Fruit fly (Drosophila melanogaster) whole organism, embryonic: ENCODE measurements around the gene CG8097.

Experiments
- Aef1 ChIP-seq: fragments of 200-800 bp; sonication (Bioruptor generic); IDR thresholded peaks from 3 replicates; pipeline ENCODE4 v1.3.6; 2022; ENCODE audit warnings: missing biosample characterization, missing genetic modification characterization
- Blimp-1 ChIP-seq: fragments of 200-800 bp; sonication (Bioruptor generic); optimal IDR thresholded peaks from 3 replicates; lab custom pipeline; 2018; ENCODE audit warnings: missing biosample characterization, missing genetic modification characterization, mild to moderate bottlenecking, moderate library complexity, missing genetic modification reagents
- CG10431 ChIP-seq: fragments of 200-800 bp; sonication (Bioruptor generic); optimal IDR thresholded peaks from 3 replicates; lab custom pipeline; 2018; ENCODE audit warnings: missing biosample characterization, mild to moderate bottlenecking, missing genetic modification characterization
- CG12659 ChIP-seq: fragments of 200-800 bp; sonication (Bioruptor generic); optimal IDR thresholded peaks from 3 replicates; lab custom pipeline; 2017; ENCODE audit warnings: mild to moderate bottlenecking, missing biosample characterization, missing genetic modification reagents, missing genetic modification characterization
- CG12744 ChIP-seq: fragments of 200-800 bp; sonication (Bioruptor generic); optimal IDR thresholded peaks from 2 replicates; lab custom pipeline; 2016; ENCODE audit warnings: missing biosample characterization, missing genetic modification characterization
- CG15514 ChIP-seq: fragments of 200-800 bp; sonication (Bioruptor generic); optimal IDR thresholded peaks from 3 replicates; lab custom pipeline; 2017; ENCODE audit warnings: missing biosample characterization, missing genetic modification characterization, mild to moderate bottlenecking, moderate library complexity, missing genetic modification reagents
- CG1602 ChIP-seq: fragments of 200-800 bp; sonication (Bioruptor generic); optimal IDR thresholded peaks from 3 replicates; lab custom pipeline; 2016; ENCODE audit warnings: missing biosample characterization, missing genetic modification characterization
- CG16815 ChIP-seq: fragments of 200-800 bp; sonication (Bioruptor generic); optimal IDR thresholded peaks from 3 replicates; lab custom pipeline; 2017; ENCODE audit warnings: missing biosample characterization, mild to moderate bottlenecking, missing genetic modification characterization
- CG17186 ChIP-seq: fragments of 200-800 bp; sonication (Bioruptor generic); optimal IDR thresholded peaks from 3 replicates; lab custom pipeline; 2017; ENCODE audit warnings: missing biosample characterization, missing genetic modification reagents, missing genetic modification characterization
- CG17568 ChIP-seq: fragments of 200-800 bp; sonication (Bioruptor generic); optimal IDR thresholded peaks from 2 replicates; lab custom pipeline; 2018; ENCODE audit warnings: missing biosample characterization, mild to moderate bottlenecking, missing genetic modification characterization, moderate library complexity
- CG17612 ChIP-seq: fragments of 200-800 bp; sonication (Bioruptor generic); IDR thresholded peaks from 2 replicates; pipeline ENCODE4 v1.3.6; 2022; ENCODE audit warnings: missing biosample characterization, missing genetic modification characterization
- CG2678 ChIP-seq: fragments of 200-800 bp; sonication (Bioruptor generic); optimal IDR thresholded peaks from 3 replicates; lab custom pipeline; 2019; ENCODE audit warnings: missing biosample characterization, mild to moderate bottlenecking, missing genetic modification characterization, moderate library complexity
- CG2712 ChIP-seq: fragments of 200-800 bp; optimal IDR thresholded peaks from 3 replicates; lab custom pipeline; 2019; ENCODE audit warnings: missing biosample characterization, mild to moderate bottlenecking, missing genetic modification characterization, moderate library complexity
- CG2875 ChIP-seq: fragments of 200-800 bp; sonication (Bioruptor generic); optimal IDR thresholded peaks from 2 replicates; lab custom pipeline; 2017; ENCODE audit warnings: missing biosample characterization, mild to moderate bottlenecking, missing genetic modification characterization, missing genetic modification reagents
- CG32532 ChIP-seq: fragments of 200-800 bp; sonication (Bioruptor generic); IDR thresholded peaks from 2 replicates; pipeline ENCODE4 v1.3.6; 2022; ENCODE audit warnings: missing biosample characterization, missing genetic modification characterization
- CG34422 ChIP-seq: fragments of 200-800 bp; sonication (Bioruptor generic); IDR thresholded peaks from 3 replicates; pipeline ENCODE4 v1.3.6; 2022; ENCODE audit warnings: missing biosample characterization, missing genetic modification characterization
- CG4328 ChIP-seq: fragments of 200-800 bp; sonication (Bioruptor generic); optimal IDR thresholded peaks from 3 replicates; lab custom pipeline; 2017; ENCODE audit warnings: missing biosample characterization, missing genetic modification reagents, missing genetic modification characterization
- CG4424 ChIP-seq: fragments of 200-800 bp; sonication (Bioruptor generic); optimal IDR thresholded peaks from 3 replicates; lab custom pipeline; 2016; ENCODE audit warnings: missing biosample characterization, missing genetic modification characterization
- CG6765 ChIP-seq: fragments of 200-800 bp; sonication (Bioruptor generic); optimal IDR thresholded peaks from 3 replicates; lab custom pipeline; 2017; ENCODE audit warnings: missing biosample characterization, mild to moderate bottlenecking, missing genetic modification characterization
- CG7271 ChIP-seq: fragments of 200-800 bp; sonication (Bioruptor generic); optimal IDR thresholded peaks from 2 replicates; lab custom pipeline; 2018; ENCODE audit warnings: missing biosample characterization, mild to moderate bottlenecking, missing genetic modification characterization, moderate library complexity
- CG9797 ChIP-seq: fragments of 200-800 bp; sonication (Bioruptor generic); optimal IDR thresholded peaks from 3 replicates; lab custom pipeline; 2018; ENCODE audit warnings: missing biosample characterization, mild to moderate bottlenecking, missing genetic modification characterization
- CkIIα-i1 ChIP-seq: fragments of 200-800 bp; sonication (Bioruptor generic); IDR thresholded peaks from 2 replicates; pipeline ENCODE4 v1.3.6; 2022; ENCODE audit warnings: missing biosample characterization, missing genetic modification characterization
- Dp ChIP-seq: fragments of 200-800 bp; sonication (Bioruptor generic); optimal IDR thresholded peaks from 2 replicates; lab custom pipeline; 2018; ENCODE audit warnings: missing biosample characterization, mild to moderate bottlenecking, missing genetic modification characterization, moderate library complexity
- Hmr ChIP-seq: fragments of 200-800 bp; sonication (Bioruptor generic); optimal IDR thresholded peaks from 3 replicates; lab custom pipeline; 2017; ENCODE audit warnings: mild to moderate bottlenecking, missing biosample characterization, missing genetic modification reagents, missing genetic modification characterization
- Hr3 ChIP-seq: fragments of 200-800 bp; sonication (Bioruptor generic); optimal IDR thresholded peaks from 3 replicates; lab custom pipeline; 2016; ENCODE audit warnings: missing biosample characterization, missing genetic modification characterization
- Jarid2 ChIP-seq: fragments of 200-800 bp; sonication (Bioruptor generic); optimal IDR thresholded peaks from 3 replicates; lab custom pipeline; 2017; ENCODE audit warnings: mild to moderate bottlenecking, missing biosample characterization, missing genetic modification reagents, missing genetic modification characterization
- Kr ChIP-seq: fragments of 200-800 bp; sonication (Bioruptor generic); optimal IDR thresholded peaks from 2 replicates; lab custom pipeline; 2017; ENCODE audit warnings: missing biosample characterization, mild to moderate bottlenecking, missing genetic modification characterization
- Mes4 ChIP-seq: fragments of 200-800 bp; sonication (Bioruptor generic); optimal IDR thresholded peaks from 2 replicates; lab custom pipeline; 2016; ENCODE audit warnings: missing biosample characterization, missing genetic modification characterization
- Tbp ChIP-seq: fragments of >200 bp; optimal IDR thresholded peaks from 2 replicates; lab custom pipeline; 2018; ENCODE audit warnings: missing biosample characterization, missing genetic modification characterization
- danr ChIP-seq: fragments of 200-800 bp; sonication (Bioruptor generic); IDR thresholded peaks from 2 replicates; pipeline ENCODE4 v1.3.6; 2022; ENCODE audit warnings: missing biosample characterization, missing genetic modification characterization
- dpn ChIP-seq, 2 experiments: fragments of 200-800 bp; sonication (Bioruptor generic); optimal IDR thresholded peaks; 3 replicates each; lab custom pipeline; 2016; ENCODE audit warnings: missing biosample characterization in 2 of 2, missing genetic modification characterization in 2 of 2
- dysf ChIP-seq: fragments of 200-800 bp; sonication (Bioruptor generic); IDR thresholded peaks from 3 replicates; pipeline ENCODE4 v1.3.6; 2022; ENCODE audit warnings: missing biosample characterization, missing genetic modification characterization
- emc ChIP-seq: fragments of 200-800 bp; sonication (Bioruptor generic); optimal IDR thresholded peaks from 2 replicates; lab custom pipeline; 2016; ENCODE audit warnings: missing biosample characterization, missing genetic modification characterization
- eve ChIP-seq, 2 experiments: fragments of >200 bp; optimal IDR thresholded peaks; 2 replicates each; lab custom pipeline; 2017; ENCODE audit warnings: missing biosample characterization in 2 of 2, missing genetic modification characterization in 2 of 2
- gce ChIP-seq: fragments of 200-800 bp; sonication (Bioruptor generic); IDR thresholded peaks from 3 replicates; pipeline ENCODE4 v1.3.6; 2022; ENCODE audit warnings: missing biosample characterization, missing genetic modification characterization
- grau ChIP-seq: fragments of 200-800 bp; optimal IDR thresholded peaks from 3 replicates; lab custom pipeline; 2019; ENCODE audit warnings: missing biosample characterization, mild to moderate bottlenecking, missing genetic modification characterization, moderate library complexity
- gro ChIP-seq: fragments of 200-800 bp; sonication (Bioruptor generic); optimal IDR thresholded peaks from 2 replicates; lab custom pipeline; 2016; ENCODE audit warnings: missing biosample characterization, missing genetic modification characterization
- gsb-n ChIP-seq: fragments of 200-800 bp; sonication (Bioruptor generic); optimal IDR thresholded peaks from 3 replicates; lab custom pipeline; 2018; ENCODE audit warnings: missing biosample characterization, mild to moderate bottlenecking, missing genetic modification characterization
- ham ChIP-seq: fragments of 200-800 bp; sonication (Bioruptor generic); IDR thresholded peaks from 2 replicates; pipeline ENCODE4 v1.3.6; 2022; ENCODE audit warnings: missing biosample characterization, missing genetic modification characterization
- her ChIP-seq: fragments of 200-800 bp; sonication (Bioruptor generic); optimal IDR thresholded peaks from 2 replicates; lab custom pipeline; 2016; ENCODE audit warnings: missing biosample characterization, missing genetic modification characterization
- ken ChIP-seq: fragments of 200-800 bp; sonication (Bioruptor generic); IDR thresholded peaks from 3 replicates; pipeline ENCODE4 v1.3.6; 2022; ENCODE audit warnings: missing biosample characterization, missing genetic modification characterization
- lmd ChIP-seq: fragments of 200-800 bp; sonication (Bioruptor generic); IDR thresholded peaks from 2 replicates; pipeline ENCODE4 v1.3.6; 2022; ENCODE audit warnings: missing biosample characterization, missing genetic modification characterization
- pros ChIP-seq: fragments of 200-800 bp; sonication (Bioruptor generic); optimal IDR thresholded peaks from 3 replicates; lab custom pipeline; 2019; ENCODE audit warnings: missing biosample characterization, mild to moderate bottlenecking, missing genetic modification characterization, moderate library complexity
- pzg ChIP-seq: fragments of 200-800 bp; sonication (Bioruptor generic); optimal IDR thresholded peaks from 3 replicates; lab custom pipeline; 2018; ENCODE audit warnings: missing biosample characterization, mild to moderate bottlenecking, missing genetic modification characterization, moderate library complexity
- repo ChIP-seq: fragments of 200-800 bp; sonication (Bioruptor generic); optimal IDR thresholded peaks from 2 replicates; lab custom pipeline; 2016; ENCODE audit warnings: missing biosample characterization, missing genetic modification characterization
- ro ChIP-seq: fragments of 200-800 bp; sonication (Bioruptor generic); IDR thresholded peaks from 2 replicates; pipeline ENCODE4 v1.3.6; 2022; ENCODE audit warnings: missing biosample characterization, missing genetic modification characterization
- shn ChIP-seq: fragments of 200-800 bp; sonication (Bioruptor generic); optimal IDR thresholded peaks from 3 replicates; lab custom pipeline; 2016; ENCODE audit warnings: missing biosample characterization, missing genetic modification characterization
- slou ChIP-seq: fragments of 200-800 bp; sonication (Bioruptor generic); optimal IDR thresholded peaks from 3 replicates; lab custom pipeline; 2016; ENCODE audit warnings: missing biosample characterization, missing genetic modification characterization
- so ChIP-seq: fragments of 200-800 bp; sonication (Bioruptor generic); IDR thresholded peaks from 3 replicates; pipeline ENCODE4 v1.3.6; 2022; ENCODE audit warnings: missing biosample characterization, missing genetic modification characterization
- stwl ChIP-seq: fragments of 200-800 bp; sonication (Bioruptor generic); optimal IDR thresholded peaks from 3 replicates; lab custom pipeline; 2018; ENCODE audit warnings: missing biosample characterization, mild to moderate bottlenecking, missing genetic modification characterization, moderate library complexity
- trem ChIP-seq: fragments of 200-800 bp; optimal IDR thresholded peaks from 3 replicates; lab custom pipeline; 2019; ENCODE audit warnings: missing biosample characterization, mild to moderate bottlenecking, missing genetic modification characterization, moderate library complexity

The CG8097 gene

DNA sequence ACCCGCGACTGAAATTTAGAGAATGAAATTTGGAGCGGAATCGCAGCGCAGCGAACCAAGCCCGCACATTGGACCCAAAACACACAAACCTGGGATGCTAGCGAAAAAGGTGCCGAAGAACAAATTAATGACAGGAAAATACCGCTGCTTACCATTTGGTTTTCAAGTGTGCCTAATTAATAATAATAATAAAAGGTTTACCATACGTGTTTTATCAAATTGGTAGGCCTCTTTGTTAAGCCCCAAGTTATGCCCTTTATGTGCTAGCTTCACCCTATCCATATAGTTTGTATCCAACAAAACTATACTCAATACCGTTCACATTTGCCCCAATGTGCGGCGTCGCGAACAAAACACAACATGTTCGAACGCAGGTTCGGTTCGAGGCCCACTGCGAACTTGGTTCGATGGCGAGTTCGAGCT is 28.7 kb upstream of the CG8097 start, which contains the start of gene Ac13E (continued):
- TF ChIP-seq CG7271 (tag; lab: Kevin White, UChicago) (peak; percentile 43), pzg (GFP tag; lab: Kevin White, UChicago) (no peak), CG12744 (GFP tag; lab: Kevin White, UChicago) (peak; percentile 78), CG17568 (GFP tag; lab: Kevin White, UChicago) (peak; percentile 84), CG34422 (GFP tag; lab: Robert Waterston, UW) (peak; percentile 69), CG17612 (0 out of 2 replicates have a peak, but pooled peaks have one; percentile 56), CG10431 (GFP tag; lab: Kevin White, UChicago) (peak; percentile 71), gce (GFP tag; lab: Robert Waterston, UW) (0 out of 3 replicates have a peak, but pooled peaks have one; percentile 69), Hmr (GFP tag; lab: Kevin White, UChicago) (peak; percentile 94), Blimp-1 (GFP tag; lab: Kevin White, UChicago) (peak; percentile 81), Aef1 (peak; percentile 74; the same call in 2 of the 3 replicates), CkIIα-i1 (GFP tag; lab: Robert Waterston, UW) (no peak), ken (peak; percentile 80), CG16815 (GFP tag; lab: Kevin White, UChicago) (peak; percentile 88), shn (peak; percentile 76), her (peak; percentile 59), repo (GFP tag; lab: Kevin White, UChicago) (peak; percentile 52), so (GFP tag; lab: Robert Waterston, UW) (peak; percentile 92), CG12659 (GFP tag; lab: Kevin White, UChicago) (peak; percentile 91), Kr (peak; percentile 74), Tbp (GFP tag; lab: Kevin White, UChicago) (no peak), CG2875 (GFP tag; lab: Kevin White, UChicago) (peak; percentile 89), gro (GFP tag; lab: Kevin White, UChicago) (peak; percentile 83), ham (GFP tag; lab: Robert Waterston, UW) (peak; percentile 52; the same call in 1 of the 2 replicates), slou (GFP tag; lab: Kevin White, UChicago) (peak; percentile 78), grau (tag; lab: Kevin White, UChicago) (peak; percentile 92), CG17186 (peak; percentile 81), pros (GFP tag; lab: Kevin White, UChicago) (peak; percentile 44), CG32532 (GFP tag; lab: Robert Waterston, UW) (peak; percentile 87), gsb-n (tag; lab: Kevin White, UChicago) (peak; percentile 92), Hr3 (GFP tag; lab: Kevin White, UChicago) (peak; percentile 85), CG1602 (GFP tag; lab: Kevin White, UChicago) (peak; percentile 85), CG15514 (GFP tag; lab: Kevin White, UChicago) (peak; percentile 81), CG4424 (GFP tag; lab: Kevin White, UChicago) (peak; percentile 91), lmd (peak; percentile 92), Dp (GFP tag; lab: Kevin White, UChicago) (no peak), CG2678 (peak; percentile 93), CG9797 (GFP tag; lab: Kevin White, UChicago) (peak; percentile 18), Jarid2 (GFP tag; lab: Kevin White, UChicago) (peak; percentile 78), eve (GFP tag; optimal IDR thresholded peaks at IDR 0.05; lab: Kevin White, UChicago) (peak; percentile 33 to 95), stwl (tag; lab: Kevin White, UChicago) (no peak), CG2712 (tag; lab: Kevin White, UChicago) (peak; percentile 93), Mes4 (GFP tag; lab: Kevin White, UChicago) (peak; percentile 65), dysf (GFP tag; lab: Robert Waterston, UW) (peak; percentile 91), trem (tag; lab: Kevin White, UChicago) (peak; percentile 83), CG4328 (GFP tag; lab: Kevin White, UChicago) (peak; percentile 83), ro (GFP tag; lab: Robert Waterston, UW) (peak; percentile 55; the same call in 1 of the 2 replicates), emc (no peak), CG6765 (GFP tag; lab: Kevin White, UChicago) (peak; percentile 83), danr (GFP tag; lab: Robert Waterston, UW) (peak; percentile 78), dpn (GFP tag; optimal IDR thresholded peaks at IDR 0.05; lab: Kevin White, UChicago) (peak; percentile 80 to 91)
